Worm (Caenorhabditis elegans) whole organism, young adult: Measurements from ENCODE around the gene bca-1.
A peak's percentile ranks its signal among the peaks of the same experiment; 100 is the strongest.

Experiments
- C17E4.6 ChIP-seq: fragments of 200-800 bp; sonication (Bioruptor generic); IDR thresholded peaks from 2 replicates; pipeline ENCODE4 v1.3.6; 2022; ENCODE audit warnings: missing genetic modification reagents, missing genetic modification characterization, missing compliant biosample characterization
- F22D6.2 ChIP-seq: sonication (generic microtip); optimal IDR thresholded peaks from 2 replicates; lab custom pipeline; 2016; ENCODE audit warnings: mild to moderate bottlenecking, missing genetic modification characterization, missing compliant biosample characterization
- F39B2.1 ChIP-seq: fragments of 200-800 bp; sonication (Bioruptor generic); IDR thresholded peaks from 2 replicates; pipeline ENCODE4 v1.3.6; 2022; ENCODE audit warnings: missing genetic modification reagents, missing genetic modification characterization, missing compliant biosample characterization
- F55B11.4 ChIP-seq: sonication (generic microtip); optimal IDR thresholded peaks from 2 replicates; lab custom pipeline; 2016; ENCODE audit warnings: missing compliant biosample characterization, missing genetic modification characterization, borderline replicate concordance; ENCODE audit not compliant: insufficient read depth
- F57A8.1 ChIP-seq: fragments of 200-800 bp; sonication (Bioruptor generic); optimal IDR thresholded peaks from 2 replicates; lab custom pipeline; 2018; ENCODE audit warnings: mild to moderate bottlenecking, missing genetic modification characterization, moderate library complexity, missing compliant biosample characterization
- F57C9.4 ChIP-seq: sonication (generic microtip); optimal IDR thresholded peaks from 2 replicates; lab custom pipeline; 2017; ENCODE audit warnings: mild to moderate bottlenecking, missing genetic modification characterization, missing compliant biosample characterization
- Y79H2A.3 ChIP-seq: fragments of 200-800 bp; sonication (Bioruptor generic); conservative IDR thresholded peaks from 2 replicates; pipeline ENCODE4 v1.3.6; 2022; ENCODE audit warnings: missing genetic modification reagents, missing genetic modification characterization, missing compliant biosample characterization
- akir-1 ChIP-seq: fragments of 200-800 bp; sonication (Bioruptor generic); optimal IDR thresholded peaks from 2 replicates; lab custom pipeline; 2018; ENCODE audit warnings: mild to moderate bottlenecking, missing genetic modification characterization, moderate library complexity, missing compliant biosample characterization
- bed-1 ChIP-seq: fragments of 200-800 bp; sonication (Bioruptor generic); IDR thresholded peaks from 2 replicates; pipeline ENCODE4 v1.3.6; 2022; ENCODE audit warnings: missing genetic modification reagents, missing genetic modification characterization, missing compliant biosample characterization
- bed-2 ChIP-seq: fragments of 200-800 bp; sonication (Bioruptor generic); IDR thresholded peaks from 2 replicates; pipeline ENCODE4 v1.3.6; 2022; ENCODE audit warnings: missing genetic modification reagents, missing genetic modification characterization, missing compliant biosample characterization
- ccch-3 ChIP-seq: fragments of 200-800 bp; sonication (Bioruptor generic); optimal IDR thresholded peaks from 2 replicates; lab custom pipeline; 2018; ENCODE audit warnings: mild to moderate bottlenecking, missing genetic modification characterization, missing compliant biosample characterization
- cebp-1 ChIP-seq, 2 experiments: fragments of 200-800 bp in 1 of 2; sonication (Bioruptor generic) in 1 of 2; sonication (generic microtip) in 1 of 2; IDR thresholded peaks in 1 of 2; optimal IDR thresholded peaks in 1 of 2; 2 replicates each; pipeline versions ENCODE4 v1.3.6 to Lab custom; 2017 to 2022; ENCODE audit warnings: missing compliant biosample characterization in 2 of 2, missing genetic modification characterization in 2 of 2, mild to moderate bottlenecking in 1 of 2, missing genetic modification reagents in 1 of 2, moderate library complexity in 1 of 2
- ceh-40 ChIP-seq: fragments of 200-800 bp; sonication (Bioruptor generic); IDR thresholded peaks from 2 replicates; pipeline ENCODE4 v1.3.6; 2022; ENCODE audit warnings: missing genetic modification characterization, missing compliant biosample characterization
- ceh-58 ChIP-seq: fragments of 200-800 bp; sonication (Bioruptor generic); IDR thresholded peaks from 2 replicates; pipeline ENCODE4 v1.3.6; 2022; ENCODE audit warnings: missing genetic modification characterization, missing compliant biosample characterization
- ceh-79 ChIP-seq: sonication (generic microtip); optimal IDR thresholded peaks from 2 replicates; lab custom pipeline; 2017; ENCODE audit warnings: mild to moderate bottlenecking, missing genetic modification characterization, missing compliant biosample characterization
- egrh-3 ChIP-seq: fragments of 200-800 bp; sonication (Bioruptor generic); IDR thresholded peaks from 2 replicates; pipeline ENCODE4 v1.3.6; 2022; ENCODE audit warnings: missing genetic modification reagents, missing genetic modification characterization, missing compliant biosample characterization
- ekl-4 ChIP-seq: fragments of 200-800 bp; sonication (Bioruptor generic); IDR thresholded peaks from 2 replicates; pipeline ENCODE4 v1.3.6; 2022; ENCODE audit warnings: missing genetic modification reagents, missing genetic modification characterization, missing compliant biosample characterization
- fkh-3 ChIP-seq: sonication (generic microtip); optimal IDR thresholded peaks from 2 replicates; lab custom pipeline; 2016; ENCODE audit warnings: mild to moderate bottlenecking, missing genetic modification characterization, missing compliant biosample characterization
- hmg-1.2 ChIP-seq: fragments of 200-800 bp; sonication (Bioruptor generic); IDR thresholded peaks from 2 replicates; pipeline ENCODE4 v1.3.6; 2022; ENCODE audit warnings: missing genetic modification reagents, missing genetic modification characterization, missing compliant biosample characterization
- hmg-20 ChIP-seq: fragments of 200-800 bp; sonication (Bioruptor generic); IDR thresholded peaks from 2 replicates; pipeline ENCODE4 v1.3.6; 2022; ENCODE audit warnings: missing genetic modification reagents, missing genetic modification characterization, missing compliant biosample characterization
- hrde-1 ChIP-seq: sonication (generic microtip); optimal IDR thresholded peaks from 2 replicates; lab custom pipeline; 2016; ENCODE audit warnings: missing genetic modification characterization, mild to moderate bottlenecking, missing compliant biosample characterization, moderate library complexity, missing genotype, missing genetic modification reagents, borderline replicate concordance
- let-607 ChIP-seq, 2 experiments: fragments of 200-800 bp in 1 of 2; sonication (Bioruptor generic) in 1 of 2; sonication (generic microtip) in 1 of 2; optimal IDR thresholded peaks; 2 replicates each; lab custom pipeline; 2016 to 2018; ENCODE audit warnings: mild to moderate bottlenecking in 2 of 2, missing compliant biosample characterization in 2 of 2, missing genetic modification characterization in 2 of 2, moderate library complexity in 2 of 2, missing genotype in 1 of 2
- lin-54 ChIP-seq: fragments of 200-800 bp; sonication (Bioruptor generic); optimal IDR thresholded peaks from 2 replicates; lab custom pipeline; 2018; ENCODE audit warnings: mild to moderate bottlenecking, missing genetic modification characterization, missing compliant biosample characterization
- mcd-1 ChIP-seq: fragments of 200-800 bp; sonication (Bioruptor generic); IDR thresholded peaks from 2 replicates; pipeline ENCODE4 v1.3.6; 2022; ENCODE audit warnings: missing genetic modification reagents, missing genetic modification characterization, missing compliant biosample characterization
- nhr-120 ChIP-seq: fragments of 200-800 bp; sonication (Bioruptor generic); IDR thresholded peaks from 2 replicates; pipeline ENCODE4 v1.3.6; 2022; ENCODE audit warnings: missing genetic modification characterization, missing compliant biosample characterization
- nhr-90 ChIP-seq: sonication (generic microtip); optimal IDR thresholded peaks from 2 replicates; lab custom pipeline; 2016; ENCODE audit warnings: missing genotype, mild to moderate bottlenecking, missing genetic modification characterization, missing compliant biosample characterization
- rpc-1 ChIP-seq, 2 experiments: fragments of 150-350 bp in 1 of 2; sonication (generic microtip) in 1 of 2; optimal IDR thresholded peaks; 2 replicates each; lab custom pipeline; 2014 to 2018; ENCODE audit warnings: missing biosample characterization in 1 of 2, missing genetic modification characterization in 1 of 2, missing genetic modification reagents in 1 of 2, missing genotype in 1 of 2
- sea-2 ChIP-seq: fragments of 200-800 bp; sonication (Bioruptor generic); IDR thresholded peaks from 2 replicates; pipeline ENCODE4 v1.3.6; 2022; ENCODE audit warnings: missing genetic modification characterization, missing compliant biosample characterization
- snpc-4 ChIP-seq, 5 experiments: fragments of 150-350 bp in 1 of 5; sonication (generic microtip) in 4 of 5; optimal IDR thresholded peaks; 2 replicates each; lab custom pipeline; 2014 to 2018; ENCODE audit warnings: missing genetic modification characterization in 5 of 5, missing biosample characterization in 3 of 5, antibody characterized with exemption in 2 of 5, mild to moderate bottlenecking in 2 of 5, missing compliant biosample characterization in 2 of 5, missing genotype in 2 of 5, moderate library complexity in 2 of 5, missing genetic modification reagents in 1 of 5
- somi-1 ChIP-seq: fragments of 200-800 bp; sonication (Bioruptor generic); optimal IDR thresholded peaks from 2 replicates; lab custom pipeline; 2018; ENCODE audit warnings: mild to moderate bottlenecking, missing genetic modification characterization, missing compliant biosample characterization
- tbx-9 ChIP-seq: sonication (generic microtip); optimal IDR thresholded peaks from 2 replicates; lab custom pipeline; 2016; ENCODE audit warnings: borderline replicate concordance, missing genetic modification characterization, inconsistent platforms, missing compliant biosample characterization
- unc-130 ChIP-seq: sonication (generic microtip); optimal IDR thresholded peaks from 2 replicates; lab custom pipeline; 2016; ENCODE audit warnings: missing genetic modification reagents, missing genetic modification characterization, missing compliant biosample characterization
- zim-3 ChIP-seq: sonication (generic microtip); optimal IDR thresholded peaks from 2 replicates; lab custom pipeline; 2017; ENCODE audit warnings: mild to moderate bottlenecking, missing genetic modification characterization, moderate library complexity, missing compliant biosample characterization
- ztf-25 ChIP-seq: fragments of 200-800 bp; sonication (Bioruptor generic); IDR thresholded peaks from 2 replicates; pipeline ENCODE4 v1.3.6; 2022; ENCODE audit warnings: missing genetic modification reagents, missing genetic modification characterization, missing compliant biosample characterization
- ztf-28 ChIP-seq: fragments of 200-800 bp; sonication (Bioruptor generic); IDR thresholded peaks from 2 replicates; pipeline ENCODE4 v1.3.6; 2022; ENCODE audit warnings: missing genetic modification reagents, missing genetic modification characterization, missing compliant biosample characterization
- ztf-3 ChIP-seq: fragments of 200-800 bp; sonication (Bioruptor generic); optimal IDR thresholded peaks from 2 replicates; lab custom pipeline; 2018; ENCODE audit warnings: mild to moderate bottlenecking, missing genetic modification characterization, missing compliant biosample characterization

bca-1 gene

DNA sequence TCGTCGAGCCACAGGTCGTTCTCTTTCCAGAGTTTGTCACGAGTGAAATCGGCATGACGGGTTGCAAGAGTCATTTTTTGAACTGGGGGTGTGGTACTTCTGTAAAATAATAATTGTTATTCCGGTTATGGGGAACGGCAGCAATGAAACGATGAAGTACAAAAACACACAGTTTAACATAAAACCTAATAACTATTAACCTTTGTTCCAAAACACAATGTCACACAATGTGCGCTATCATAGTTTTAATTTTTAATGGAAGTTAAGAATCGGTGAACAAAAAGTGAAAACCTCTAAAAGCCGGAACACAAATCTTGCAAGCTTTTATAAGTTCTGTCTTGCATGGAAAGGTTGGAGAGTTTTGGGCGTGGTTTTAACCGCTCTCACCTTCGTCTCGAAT lies 30.9 kb upstream of the bca-1 start, which contains the start of gene hsp-43:
Gene hsp-43, minus strand, starts transcription at position 101 of the 400 bp plus-strand sequence.
- TF ChIP-seq lin-54 (no peak), zim-3 (no peak), C17E4.6 (GFP tag; lab: Robert Waterston, UW) (no peak), ztf-3 (GFP tag; lab: Kevin White, UChicago) (no peak), unc-130 (GFP tag; lab: Kevin White, UChicago) (no peak), F22D6.2 (tag; lab: Kevin White, UChicago) (no peak), cebp-1 (GFP tag; IDR thresholded peaks at IDR 0.05; lab: Robert Waterston, UW) (no peak), cebp-1 (tag; optimal IDR thresholded peaks at IDR 0.05; lab: Kevin White, UChicago) (no peak), somi-1 (GFP tag; lab: Kevin White, UChicago) (no peak), bed-2 (GFP tag; lab: Robert Waterston, UW) (no peak), tbx-9 (tag; lab: Kevin White, UChicago) (no peak), nhr-120 (GFP tag; lab: Robert Waterston, UW) (no peak), F39B2.1 (no peak), F57A8.1 (GFP tag; lab: Kevin White, UChicago) (no peak), egrh-3 (GFP tag; lab: Robert Waterston, UW) (no peak), ztf-25 (GFP tag; lab: Robert Waterston, UW) (no peak), ceh-79 (tag; lab: Kevin White, UChicago) (no peak), ztf-28 (no peak), bed-1 (GFP tag; lab: Robert Waterston, UW) (no peak)

DNA sequence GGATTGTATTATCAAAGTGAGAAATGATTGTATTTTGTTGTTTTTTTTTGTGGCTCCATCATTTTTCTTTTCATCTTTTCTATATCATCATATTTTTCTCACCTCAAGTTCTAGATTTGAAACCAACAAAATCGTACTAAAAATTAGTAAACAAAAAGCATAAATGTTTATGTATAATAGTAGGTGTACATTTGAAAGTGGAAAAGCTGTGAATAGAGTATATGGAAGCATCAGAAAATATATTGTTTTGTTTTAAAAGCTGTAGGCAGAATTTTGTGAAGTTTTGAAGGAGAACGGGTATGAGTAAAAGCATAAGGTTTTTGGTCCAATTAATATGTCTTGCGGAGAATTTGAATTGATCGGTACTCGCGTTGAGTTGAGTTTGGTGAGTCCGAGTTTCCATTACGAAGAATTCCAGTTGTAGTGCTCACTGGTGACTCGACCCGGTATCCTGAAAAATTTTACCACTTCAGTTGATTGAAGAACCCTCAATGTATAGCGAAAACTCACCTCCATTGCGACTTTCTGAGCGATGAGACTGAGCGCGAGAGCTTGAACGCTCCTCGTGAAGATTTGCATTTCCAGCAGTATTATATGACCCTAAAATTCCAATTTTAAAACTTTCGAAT lies 28.6 kb upstream of the bca-1 start, which contains the start of gene C14F11.4:
Gene C14F11.4, minus strand, starts transcription at position 51 of the 629 bp plus-strand sequence.
- TF ChIP-seq unc-130 (GFP tag; lab: Kevin White, UChicago), result no peak
- TF ChIP-seq Y79H2A.3 (GFP tag; lab: Robert Waterston, UW), result no peak
- 0 out of 2 replicates have a peak, but pooled peaks have one; percentile 12 for TF ChIP-seq mcd-1 (GFP tag; lab: Robert Waterston, UW)
- TF ChIP-seq hrde-1 (tag; lab: Kevin White, UChicago), result no peak
- TF ChIP-seq fkh-3 (tag; lab: Kevin White, UChicago), result no peak
- 0 out of 2 replicates have a peak, but pooled peaks have one; percentile 34 for TF ChIP-seq ekl-4 (GFP tag; lab: Robert Waterston, UW)
- TF ChIP-seq ceh-40 (GFP tag; lab: Robert Waterston, UW), result no peak
- TF ChIP-seq let-607 (tag; optimal IDR thresholded peaks at IDR 0.05; lab: Kevin White, UChicago), result no peak
- no peak for TF ChIP-seq hmg-20 (GFP tag; lab: Robert Waterston, UW)
- TF ChIP-seq nhr-120 (GFP tag; lab: Robert Waterston, UW), result 0 out of 2 replicates have a peak, but pooled peaks have one; percentile 62
- no peak for TF ChIP-seq sea-2
- no peak for TF ChIP-seq ccch-3 (GFP tag; lab: Kevin White, UChicago)
- 0 out of 2 replicates have a peak, but pooled peaks have one; percentile 7 for TF ChIP-seq hmg-1.2

DNA sequence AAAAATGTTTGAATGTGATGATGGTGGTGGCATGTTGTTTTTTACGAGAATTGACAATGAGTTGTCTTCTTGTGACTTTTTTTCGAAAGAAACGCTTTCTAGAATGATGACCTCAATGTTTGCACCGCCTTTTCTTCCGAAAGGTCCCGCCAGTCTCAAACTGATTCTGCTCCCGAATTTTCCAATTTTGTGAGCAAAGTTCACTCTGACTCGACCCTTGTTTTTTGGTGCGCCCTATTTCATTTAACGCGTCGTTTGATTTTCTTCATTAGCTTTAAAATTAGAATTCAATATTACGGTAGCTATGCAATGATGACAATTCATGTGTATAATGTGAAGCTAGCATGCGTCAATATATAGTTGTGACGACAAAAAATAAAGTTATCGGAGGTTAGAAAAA lies 26.1 kb upstream of the bca-1 start, which contains the start of gene lite-1:
Gene lite-1, minus strand, starts transcription at position 101 of the 400 bp plus-strand sequence.
- TF ChIP-seq tbx-9 (tag; lab: Kevin White, UChicago), result no peak
- no peak for TF ChIP-seq ceh-58 (GFP tag; lab: Robert Waterston, UW)
- TF ChIP-seq rpc-1 (optimal IDR thresholded peaks at IDR 0.05; lab: Kevin White, UChicago), result no peak
- TF ChIP-seq rpc-1 (tag; optimal IDR thresholded peaks at IDR 0.05; lab: Kevin White, UChicago), result no peak
- no peak for TF ChIP-seq ztf-25 (GFP tag; lab: Robert Waterston, UW)
- TF ChIP-seq F57A8.1 (GFP tag; lab: Kevin White, UChicago), result no peak
- no peak for TF ChIP-seq nhr-90
- TF ChIP-seq F57C9.4 (tag; lab: Kevin White, UChicago), result no peak
- TF ChIP-seq F55B11.4 (tag; lab: Kevin White, UChicago), result no peak
- TF ChIP-seq snpc-4 (GFP tag; optimal IDR thresholded peaks at IDR 0.05; lab: Kevin White, UChicago), result no peak
- TF ChIP-seq snpc-4 (tag; optimal IDR thresholded peaks at IDR 0.05; lab: Kevin White, UChicago), result no peak
- TF ChIP-seq akir-1 (GFP tag; lab: Kevin White, UChicago), result no peak
